Worm (Caenorhabditis elegans) whole organism, midembryonic: ENCODE data around the gene R07E5.15.
A peak's percentile ranks its signal among the peaks of the same experiment; 100 is the strongest.

Experiments
- cog-1 ChIP-seq: sonication (generic microtip); optimal IDR thresholded peaks from 2 replicates; lab custom pipeline; 2016; ENCODE audit warnings: missing genetic modification characterization, missing compliant biosample characterization
- flt-1 ChIP-seq: fragments of 200-800 bp; sonication (Bioruptor generic); IDR thresholded peaks from 2 replicates; pipeline ENCODE4 v1.3.6; 2022; ENCODE audit warnings: missing genetic modification characterization, missing compliant biosample characterization
- med-1 ChIP-seq: sonication (generic microtip); optimal IDR thresholded peaks from 2 replicates; lab custom pipeline; 2017; ENCODE audit warnings: missing genetic modification characterization, mild to moderate bottlenecking, missing compliant biosample characterization, antibody characterized with exemption, missing genetic modification reagents; ENCODE audit not compliant: insufficient read depth
- ref-1 ChIP-seq: fragments of 200-800 bp; sonication (Bioruptor generic); conservative IDR thresholded peaks from 2 replicates; pipeline ENCODE4 v1.3.6; 2022; ENCODE audit warnings: missing genetic modification reagents, missing genetic modification characterization, missing compliant biosample characterization
- tab-1 ChIP-seq: fragments of 200-800 bp; sonication (Bioruptor generic); IDR thresholded peaks from 2 replicates; pipeline ENCODE4 v1.3.6; 2022; ENCODE audit warnings: missing genetic modification characterization, missing compliant biosample characterization
- ztf-23 ChIP-seq: fragments of 200-800 bp; sonication (Bioruptor generic); IDR thresholded peaks from 2 replicates; pipeline ENCODE4 v1.3.6; 2022; ENCODE audit warnings: missing genetic modification reagents, missing genetic modification characterization, missing compliant biosample characterization
- ztf-29 ChIP-seq: fragments of 200-800 bp; sonication (Bioruptor generic); IDR thresholded peaks from 2 replicates; pipeline ENCODE4 v1.3.6; 2022; ENCODE audit warnings: missing genetic modification reagents, missing genetic modification characterization, missing compliant biosample characterization

ce11 chrIII:4419117-4419978, 18.1 kb downstream of the R07E5.15 start, which contains the start of the genes R07E5.7 and cku-80:
- peak; percentile 50; the same call in 1 of the 2 replicates for TF ChIP-seq ztf-23
- no peak for TF ChIP-seq med-1 (GFP tag; lab: Kevin White, UChicago)
- TF ChIP-seq tab-1 (GFP tag; lab: Robert Waterston, UW): no peak; the same call in 1 of the 2 replicates
- no peak for TF ChIP-seq ztf-29 (GFP tag; lab: Robert Waterston, UW)
- TF ChIP-seq ref-1 (GFP tag; lab: Robert Waterston, UW): no peak
- TF ChIP-seq cog-1 (tag; lab: Kevin White, UChicago): peak; percentile 7
- no peak for TF ChIP-seq flt-1 (GFP tag; lab: Robert Waterston, UW)
